Fruit fly (Drosophila melanogaster) S2 (cell line): ENCODE measurements around the gene crq.

ENCODE experiments used
- CG8478 ChIP-seq: fragments of >200 bp; optimal IDR thresholded peaks from 2 replicates; lab custom pipeline; 2018
- CTCF ChIP-seq, 2 experiments: fragments of >200 bp; optimal IDR thresholded peaks; 2 replicates each; lab custom pipeline; 2018

The crq gene

dm6 chr2L:487171-487570 lies 34.3 kb upstream of the crq start:
- TF ChIP-seq CG8478 (lab: Kevin White, UChicago) (no peak), CTCF (optimal IDR thresholded peaks at IDR 0.05; lab: Kevin White, UChicago) (no peak)

- no peak for TF ChIP-seq CTCF (optimal IDR thresholded peaks at IDR 0.05; lab: Kevin White, UChicago)
- no peak for TF ChIP-seq CG8478 (lab: Kevin White, UChicago)
Measured at dm6 chr2L:485825-486240, 33.0 kb upstream of the crq start.

- no peak for TF ChIP-seq CTCF (optimal IDR thresholded peaks at IDR 0.05; lab: Kevin White, UChicago)
- no peak for TF ChIP-seq CG8478 (lab: Kevin White, UChicago)
Measured at dm6 chr2L:485127-485824, 32.5 kb upstream of the crq start.

- no peak for TF ChIP-seq CG8478 (lab: Kevin White, UChicago)
Measured at dm6 chr2L:484281-484943, 31.6 kb upstream of the crq start.

- TF ChIP-seq CTCF (optimal IDR thresholded peaks at IDR 0.05; lab: Kevin White, UChicago) (no peak), CG8478 (lab: Kevin White, UChicago) (no peak)
Measured at dm6 chr2L:483347-484280, 30.8 kb upstream of the crq start.

- TF ChIP-seq CTCF (optimal IDR thresholded peaks at IDR 0.05; lab: Kevin White, UChicago) = no peak
- no peak for TF ChIP-seq CG8478 (lab: Kevin White, UChicago)
Measured at dm6 chr2L:482451-482844, 29.6 kb upstream of the crq start.

- TF ChIP-seq CG8478 (lab: Kevin White, UChicago) (no peak), CTCF (optimal IDR thresholded peaks at IDR 0.05; lab: Kevin White, UChicago) (no peak)
Measured at dm6 chr2L:481757-482450, 29.1 kb upstream of the crq start.

- TF ChIP-seq CG8478 (lab: Kevin White, UChicago) (no peak), CTCF (optimal IDR thresholded peaks at IDR 0.05; lab: Kevin White, UChicago) (no peak)
Measured at dm6 chr2L:481400-481756, 28.6 kb upstream of the crq start.

- no peak for TF ChIP-seq CTCF (optimal IDR thresholded peaks at IDR 0.05; lab: Kevin White, UChicago)
- no peak for TF ChIP-seq CG8478 (lab: Kevin White, UChicago)
Measured at dm6 chr2L:480638-481399, 28.0 kb upstream of the crq start.

- TF ChIP-seq CG8478 (lab: Kevin White, UChicago) = no peak
- no peak for TF ChIP-seq CTCF (optimal IDR thresholded peaks at IDR 0.05; lab: Kevin White, UChicago)
Measured at dm6 chr2L:480196-480511, 27.3 kb upstream of the crq start.

dm6 chr2L:479483-480195 lies 26.8 kb upstream of the crq start, which contains the start of gene cbt:
Gene cbt (minus strand): TSS chr2L:479688.
- TF ChIP-seq CG8478 (lab: Kevin White, UChicago) (no peak), CTCF (optimal IDR thresholded peaks at IDR 0.05; lab: Kevin White, UChicago) (no peak)

- TF ChIP-seq CTCF (optimal IDR thresholded peaks at IDR 0.05; lab: Kevin White, UChicago) (no peak), CG8478 (lab: Kevin White, UChicago) (no peak)
Measured at dm6 chr2L:478749-479482, 26.1 kb upstream of the crq start.

- TF ChIP-seq CG8478 (lab: Kevin White, UChicago) (no peak), CTCF (optimal IDR thresholded peaks at IDR 0.05; lab: Kevin White, UChicago) (no peak)
Measured at dm6 chr2L:478173-478572, 25.3 kb upstream of the crq start.
